Fruit fly (Drosophila melanogaster): ENCODE measurements around the gene croc.
A peak's percentile ranks its signal among the peaks of the same experiment; 100 is the strongest.

Gene croc

DNA sequence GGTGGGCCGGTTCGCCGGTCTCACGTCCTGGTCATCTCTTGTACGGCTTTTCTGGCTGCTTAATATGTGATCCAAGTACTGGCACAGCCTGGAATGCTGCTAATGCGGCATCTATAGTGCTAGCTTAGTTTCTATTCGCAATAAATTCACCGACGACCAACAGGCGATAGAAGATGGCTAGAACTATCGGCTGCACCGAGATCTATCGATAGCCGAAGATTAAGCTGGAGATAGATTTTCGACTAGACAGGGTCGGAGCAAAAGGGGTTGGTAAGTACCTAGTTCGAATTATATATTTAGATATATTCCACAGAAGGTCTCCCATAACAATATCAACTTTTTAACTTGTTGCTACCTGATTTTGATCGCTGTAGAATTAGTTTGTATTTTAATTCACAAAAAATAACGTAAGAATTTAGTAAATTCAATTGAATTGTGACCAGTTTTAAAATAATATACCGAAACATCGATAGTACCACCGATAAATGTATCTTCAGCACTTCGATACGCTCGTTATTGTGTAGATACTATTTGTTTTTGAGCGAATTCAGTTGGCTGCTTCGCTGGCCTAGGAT is 31.2 kb upstream of the croc start, which contains the start of the genes Glg1 and M6 (continued):
- TF ChIP-seq hbn (GFP tag; IDR thresholded peaks at IDR 0.05; ENCODE audit: partially characterized antibody) (peak; percentile 88), CG9215 (GFP tag; IDR thresholded peaks at IDR 0.05) (peak; percentile 66), BEAF-32 (GFP tag; optimal IDR thresholded peaks at IDR 0.05) (peak; percentile 97), sens-2 (GFP tag; IDR thresholded peaks at IDR 0.05) (peak; percentile 35; the same call in 1 of the 2 replicates), CG11456 (GFP tag; IDR thresholded peaks at IDR 0.05) (peak; percentile 71; the same call in 1 of the 3 replicates), lab (GFP tag; optimal IDR thresholded peaks at IDR 0.05) (peak; percentile 70), CG31441 (GFP tag; IDR thresholded peaks at IDR 0.05) (no peak; the same call in 1 of the 2 replicates), Hand (GFP tag; optimal IDR thresholded peaks at IDR 0.05) (no peak), Dip2 (GFP tag; IDR thresholded peaks at IDR 0.05) (no peak), CG17328 (GFP tag; IDR thresholded peaks at IDR 0.05) (peak; percentile 67), Tbp (GFP tag; optimal IDR thresholded peaks at IDR 0.05) (no peak), CG10209 (GFP tag; optimal IDR thresholded peaks at IDR 0.05) (peak; percentile 55), Med (GFP tag) (peak; percentile 90), CHES-1-like (GFP tag; optimal IDR thresholded peaks at IDR 0.05) (peak; percentile 38), Eip74EF (GFP tag; optimal IDR thresholded peaks at IDR 0.05) (no peak), caup (GFP tag; optimal IDR thresholded peaks at IDR 0.05; ENCODE audit: severe bottlenecking) (peak; percentile 40), CG9437 (GFP tag; optimal IDR thresholded peaks at IDR 0.05) (peak; percentile 38), CG12155 (GFP tag; optimal IDR thresholded peaks at IDR 0.05) (peak; percentile 75), CG34224 (GFP tag; IDR thresholded peaks at IDR 0.05; ENCODE audit: partially characterized antibody) (peak; percentile 89), CG12104 (GFP tag; optimal IDR thresholded peaks at IDR 0.05) (no peak), wek (GFP tag; optimal IDR thresholded peaks at IDR 0.05) (no peak), tna (GFP tag; IDR thresholded peaks at IDR 0.05; ENCODE audit: partially characterized antibody) (peak; percentile 94), Asciz (GFP tag; optimal IDR thresholded peaks at IDR 0.05) (peak; percentile 39), kah (GFP tag; optimal IDR thresholded peaks at IDR 0.05) (no peak), CG9797 (GFP tag; optimal IDR thresholded peaks at IDR 0.05) (peak; percentile 37), Sox100B (GFP tag; optimal IDR thresholded peaks at IDR 0.05) (peak; percentile 42), ara (GFP tag; IDR thresholded peaks at IDR 0.05) (0 out of 2 replicates have a peak, but pooled peaks have one; percentile 32), CG8944 (GFP tag; optimal IDR thresholded peaks at IDR 0.05) (peak; percentile 58), abd-A (tag; optimal IDR thresholded peaks at IDR 0.05) (no peak), CG33557 (GFP tag; optimal IDR thresholded peaks at IDR 0.05) (peak; percentile 54), Ets97D (GFP tag; optimal IDR thresholded peaks at IDR 0.05) (peak; percentile 79), dm (GFP tag; optimal IDR thresholded peaks at IDR 0.05) (peak; percentile 42), CG6813 (GFP tag; optimal IDR thresholded peaks at IDR 0.05) (no peak), da (GFP tag; optimal IDR thresholded peaks at IDR 0.05) (peak; percentile 15), CG12071 (GFP tag; optimal IDR thresholded peaks at IDR 0.05) (no peak), cad (GFP tag; optimal IDR thresholded peaks at IDR 0.05) (no peak), ATbp (GFP tag; optimal IDR thresholded peaks at IDR 0.05) (peak; percentile 2), ind (GFP tag; optimal IDR thresholded peaks at IDR 0.05) (peak; percentile 70), ham (GFP tag; IDR thresholded peaks at IDR 0.05) (no peak), Gsc (GFP tag; IDR thresholded peaks at IDR 0.05) (no peak), CG5180 (GFP tag; optimal IDR thresholded peaks at IDR 0.05) (no peak), fd3F (GFP tag; optimal IDR thresholded peaks at IDR 0.05) (peak; percentile 38), zfh1 (GFP tag; IDR thresholded peaks at IDR 0.05) (peak; percentile 57; the same call in 2 of the 3 replicates), btn (GFP tag; optimal IDR thresholded peaks at IDR 0.05) (no peak), CG11247 (GFP tag; IDR thresholded peaks at IDR 0.05) (no peak), Optix (GFP tag; IDR thresholded peaks at IDR 0.05) (no peak), CG2875 (GFP tag; optimal IDR thresholded peaks at IDR 0.05) (no peak), esg (GFP tag; conservative IDR thresholded peaks at IDR 0.05) (peak; percentile 23; the same call in 1 of the 2 replicates), Hr3 (GFP tag; optimal IDR thresholded peaks at IDR 0.05) (peak; percentile 71)
